Worm (Caenorhabditis elegans) whole organism, late embryonic: ENCODE measurements around the gene R07E5.7.

Experiments used
- C08G9.2 ChIP-seq: sonication (generic microtip); optimal IDR thresholded peaks from 2 replicates; lab custom pipeline; 2016; ENCODE audit warnings: mild to moderate bottlenecking, missing genetic modification characterization, moderate library complexity, missing compliant biosample characterization
- C38D4.7 ChIP-seq: fragments of 200-800 bp; sonication (Bioruptor generic); optimal IDR thresholded peaks from 2 replicates; lab custom pipeline; 2018; ENCODE audit warnings: mild to moderate bottlenecking, missing genetic modification characterization, moderate library complexity, missing compliant biosample characterization
- K02D7.2 ChIP-seq: sonication (generic microtip); optimal IDR thresholded peaks from 2 replicates; lab custom pipeline; 2017; ENCODE audit warnings: mild to moderate bottlenecking, missing genetic modification characterization, missing compliant biosample characterization
- T23F11.4 ChIP-seq: fragments of 200-800 bp; sonication (Bioruptor generic); optimal IDR thresholded peaks from 2 replicates; lab custom pipeline; 2018; ENCODE audit warnings: mild to moderate bottlenecking, missing genetic modification characterization, missing compliant biosample characterization
- Y22D7AL.16 ChIP-seq: sonication (generic microtip); optimal IDR thresholded peaks from 2 replicates; lab custom pipeline; 2016; ENCODE audit warnings: missing genetic modification characterization, missing compliant biosample characterization
- ceh-14 ChIP-seq: sonication (generic microtip); optimal IDR thresholded peaks from 2 replicates; lab custom pipeline; 2016; ENCODE audit warnings: missing genotype, missing genetic modification characterization, missing compliant biosample characterization
- ceh-19 ChIP-seq: fragments of 200-800 bp; sonication (Bioruptor generic); optimal IDR thresholded peaks from 2 replicates; lab custom pipeline; 2018; ENCODE audit warnings: mild to moderate bottlenecking, missing genetic modification characterization, missing compliant biosample characterization
- ceh-2 ChIP-seq: sonication (generic microtip); optimal IDR thresholded peaks from 2 replicates; lab custom pipeline; 2016; ENCODE audit warnings: missing genotype, missing genetic modification characterization, missing compliant biosample characterization
- ceh-24 ChIP-seq: sonication (generic microtip); optimal IDR thresholded peaks from 2 replicates; lab custom pipeline; 2016; ENCODE audit warnings: mild to moderate bottlenecking, missing genetic modification characterization, missing compliant biosample characterization
- ceh-30 ChIP-seq: fragments of 150-350 bp; optimal IDR thresholded peaks from 2 replicates; lab custom pipeline; 2014; ENCODE audit warnings: missing biosample characterization, missing genetic modification characterization
- ceh-34 ChIP-seq: sonication (generic microtip); optimal IDR thresholded peaks from 2 replicates; lab custom pipeline; 2016; ENCODE audit warnings: mild to moderate bottlenecking, missing genetic modification characterization, missing compliant biosample characterization
- ceh-45 ChIP-seq: fragments of 200-800 bp; sonication (Bioruptor generic); IDR thresholded peaks from 2 replicates; pipeline ENCODE4 v1.3.6; 2022; ENCODE audit warnings: missing genetic modification reagents, missing genetic modification characterization, missing compliant biosample characterization
- ceh-6 ChIP-seq: fragments of 200-800 bp; sonication (Bioruptor generic); optimal IDR thresholded peaks from 2 replicates; lab custom pipeline; 2018; ENCODE audit warnings: mild to moderate bottlenecking, missing genetic modification characterization, missing compliant biosample characterization
- che-1 ChIP-seq: sonication (generic microtip); optimal IDR thresholded peaks from 2 replicates; lab custom pipeline; 2016; ENCODE audit warnings: mild to moderate bottlenecking, missing genetic modification characterization, missing compliant biosample characterization
- dmd-4 ChIP-seq: sonication (generic microtip); optimal IDR thresholded peaks from 2 replicates; lab custom pipeline; 2016; ENCODE audit warnings: borderline replicate concordance, missing genetic modification characterization, missing compliant biosample characterization
- elt-2 ChIP-seq: sonication (generic microtip); optimal IDR thresholded peaks from 2 replicates; lab custom pipeline; 2016; ENCODE audit warnings: missing genetic modification reagents, missing genetic modification characterization, missing compliant biosample characterization
- fax-1 ChIP-seq: sonication (generic microtip); optimal IDR thresholded peaks from 2 replicates; lab custom pipeline; 2016; ENCODE audit warnings: missing genotype, missing genetic modification characterization, missing compliant biosample characterization
- fkh-6 ChIP-seq: sonication (generic microtip); optimal IDR thresholded peaks from 2 replicates; lab custom pipeline; 2016; ENCODE audit warnings: missing genetic modification characterization, missing compliant biosample characterization
- hlh-15 ChIP-seq: sonication (generic microtip); optimal IDR thresholded peaks from 2 replicates; lab custom pipeline; 2016; ENCODE audit warnings: missing genetic modification characterization, missing compliant biosample characterization
- hlh-30 ChIP-seq: sonication (generic microtip); optimal IDR thresholded peaks from 2 replicates; lab custom pipeline; 2017; ENCODE audit warnings: antibody characterized with exemption, missing genetic modification characterization, missing compliant biosample characterization; ENCODE audit not compliant: insufficient read depth
- hlh-6 ChIP-seq: sonication (generic microtip); optimal IDR thresholded peaks from 2 replicates; lab custom pipeline; 2016; ENCODE audit warnings: missing genotype, missing genetic modification characterization, missing compliant biosample characterization
- lin-11 ChIP-seq: fragments of 200-800 bp; sonication (Bioruptor generic); optimal IDR thresholded peaks from 2 replicates; lab custom pipeline; 2018; ENCODE audit warnings: mild to moderate bottlenecking, missing genetic modification characterization, missing compliant biosample characterization
- madf-2 ChIP-seq: sonication (generic microtip); optimal IDR thresholded peaks from 2 replicates; lab custom pipeline; 2017; ENCODE audit warnings: missing genetic modification characterization, missing compliant biosample characterization
- nhr-232 ChIP-seq: sonication (generic microtip); optimal IDR thresholded peaks from 2 replicates; lab custom pipeline; 2016; ENCODE audit warnings: missing genetic modification characterization, missing compliant biosample characterization
- npax-4 ChIP-seq: sonication (generic microtip); optimal IDR thresholded peaks from 2 replicates; lab custom pipeline; 2016; ENCODE audit warnings: missing genetic modification characterization, missing compliant biosample characterization
- pat-9 ChIP-seq: fragments of 200-800 bp; sonication (Bioruptor generic); optimal IDR thresholded peaks from 2 replicates; lab custom pipeline; 2018; ENCODE audit warnings: mild to moderate bottlenecking, missing genetic modification characterization, moderate library complexity, missing compliant biosample characterization
- pha-2 ChIP-seq: sonication (generic microtip); optimal IDR thresholded peaks from 2 replicates; lab custom pipeline; 2017; ENCODE audit warnings: mild to moderate bottlenecking, missing genetic modification characterization, missing compliant biosample characterization
- ref-2 ChIP-seq: sonication (generic microtip); optimal IDR thresholded peaks from 2 replicates; lab custom pipeline; 2016; ENCODE audit warnings: missing genetic modification characterization, missing compliant biosample characterization
- sdc-2 ChIP-seq: sonication (generic microtip); optimal IDR thresholded peaks from 2 replicates; lab custom pipeline; 2016; ENCODE audit warnings: missing genotype, missing genetic modification characterization, missing compliant biosample characterization
- sox-2 ChIP-seq: fragments of 200-800 bp; sonication (Bioruptor generic); IDR thresholded peaks from 2 replicates; pipeline ENCODE4 v1.3.6; 2022; ENCODE audit warnings: missing genetic modification reagents, missing genetic modification characterization, missing compliant biosample characterization
- sox-4 ChIP-seq: sonication (generic microtip); optimal IDR thresholded peaks from 2 replicates; lab custom pipeline; 2017; ENCODE audit warnings: mild to moderate bottlenecking, missing genetic modification characterization, inconsistent platforms, missing compliant biosample characterization
- syd-9 ChIP-seq: sonication (generic microtip); optimal IDR thresholded peaks from 2 replicates; lab custom pipeline; 2016; ENCODE audit warnings: mild to moderate bottlenecking, missing genetic modification characterization, moderate library complexity, missing compliant biosample characterization
- tbx-2 ChIP-seq: sonication (generic microtip); optimal IDR thresholded peaks from 2 replicates; lab custom pipeline; 2016; ENCODE audit warnings: missing genetic modification characterization, missing compliant biosample characterization
- tbx-7 ChIP-seq: sonication (generic microtip); optimal IDR thresholded peaks from 2 replicates; lab custom pipeline; 2016; ENCODE audit warnings: missing genotype, missing genetic modification characterization, missing compliant biosample characterization
- ttx-3 ChIP-seq: sonication (generic microtip); optimal IDR thresholded peaks from 2 replicates; lab custom pipeline; 2016; ENCODE audit warnings: missing genetic modification reagents, missing genetic modification characterization, missing compliant biosample characterization
- unc-3 ChIP-seq, 2 experiments: fragments of 200-800 bp in 1 of 2; sonication (Bioruptor generic) in 1 of 2; sonication (generic microtip) in 1 of 2; conservative IDR thresholded peaks in 1 of 2; optimal IDR thresholded peaks in 1 of 2; 2 replicates each; pipeline versions ENCODE4 v1.3.6 to Lab custom; 2016 to 2022; ENCODE audit warnings: missing compliant biosample characterization in 2 of 2, missing genetic modification characterization in 2 of 2, missing genetic modification reagents in 1 of 2
- unc-86 ChIP-seq: sonication (generic microtip); optimal IDR thresholded peaks from 2 replicates; lab custom pipeline; 2016; ENCODE audit warnings: missing genetic modification characterization, missing compliant biosample characterization
- zip-5 ChIP-seq: sonication (generic microtip); optimal IDR thresholded peaks from 2 replicates; lab custom pipeline; 2016; ENCODE audit warnings: missing genetic modification characterization, missing compliant biosample characterization
- ztf-16 ChIP-seq: sonication (generic microtip); optimal IDR thresholded peaks from 2 replicates; lab custom pipeline; 2017; ENCODE audit warnings: missing genetic modification characterization, missing compliant biosample characterization

The R07E5.7 gene

ce11 chrIII:4428797-4429196 is 9.8 kb upstream of the R07E5.7 start:
- TF ChIP-seq tbx-7 (no peak), Y22D7AL.16 (tag; lab: Kevin White, UChicago) (peak; percentile 14), C08G9.2 (peak; percentile 10), npax-4 (tag; lab: Kevin White, UChicago) (no peak), sox-4 (peak; percentile 8), T23F11.4 (GFP tag; lab: Kevin White, UChicago) (peak; percentile 56), hlh-30 (tag; lab: Kevin White, UChicago) (no peak), K02D7.2 (no peak), C38D4.7 (GFP tag; lab: Kevin White, UChicago) (peak; percentile 15), unc-3 (GFP tag; conservative IDR thresholded peaks at IDR 0.05; lab: Robert Waterston, UW) (peak; percentile 40; the same call in 1 of the 2 replicates), unc-3 (tag; optimal IDR thresholded peaks at IDR 0.05; lab: Kevin White, UChicago) (no peak), ceh-30 (no peak), ceh-45 (GFP tag; lab: Robert Waterston, UW) (0 out of 2 replicates have a peak, but pooled peaks have one; percentile 42)

- TF ChIP-seq sox-4: peak; percentile 59
- TF ChIP-seq ceh-24 (tag; lab: Kevin White, UChicago): peak; percentile 40
- peak; percentile 40 for TF ChIP-seq zip-5 (tag; lab: Kevin White, UChicago)
- peak; percentile 54 for TF ChIP-seq ttx-3 (tag; lab: Kevin White, UChicago)
- peak; percentile 58 for TF ChIP-seq K02D7.2
- TF ChIP-seq tbx-2 (tag; lab: Kevin White, UChicago): peak; percentile 7
- TF ChIP-seq pat-9 (tag; lab: Kevin White, UChicago): peak; percentile 66
- peak; percentile 57 for TF ChIP-seq elt-2
- TF ChIP-seq pha-2 (tag; lab: Kevin White, UChicago): peak; percentile 64
- TF ChIP-seq ztf-16 (tag; lab: Kevin White, UChicago): peak; percentile 17
- peak; percentile 44 for TF ChIP-seq ref-2 (tag; lab: Kevin White, UChicago)
- TF ChIP-seq hlh-6 (tag; lab: Kevin White, UChicago): peak; percentile 67
- TF ChIP-seq che-1 (tag; lab: Kevin White, UChicago): peak; percentile 73
- TF ChIP-seq dmd-4 (tag; lab: Kevin White, UChicago): peak; percentile 24
- peak; percentile 40 for TF ChIP-seq sdc-2 (tag; lab: Kevin White, UChicago)
- peak; percentile 53 for TF ChIP-seq nhr-232
- peak; percentile 24 for TF ChIP-seq C08G9.2
- peak; percentile 70 for TF ChIP-seq C38D4.7 (GFP tag; lab: Kevin White, UChicago)
- TF ChIP-seq fax-1: peak; percentile 5
- peak; percentile 43 for TF ChIP-seq ceh-14 (tag; lab: Kevin White, UChicago)
- TF ChIP-seq unc-86 (tag; lab: Kevin White, UChicago): peak; percentile 49
- TF ChIP-seq Y22D7AL.16 (tag; lab: Kevin White, UChicago): peak; percentile 35
- TF ChIP-seq unc-3 (GFP tag; conservative IDR thresholded peaks at IDR 0.05; lab: Robert Waterston, UW): peak; percentile 80
- peak; percentile 17 for TF ChIP-seq unc-3 (tag; optimal IDR thresholded peaks at IDR 0.05; lab: Kevin White, UChicago)
- TF ChIP-seq ceh-34 (tag; lab: Kevin White, UChicago): peak; percentile 32
- peak; percentile 42 for TF ChIP-seq ceh-6 (GFP tag; lab: Kevin White, UChicago)
- TF ChIP-seq npax-4 (tag; lab: Kevin White, UChicago): peak; percentile 48
- TF ChIP-seq fkh-6: peak; percentile 62
- peak; percentile 33 for TF ChIP-seq madf-2
- TF ChIP-seq lin-11 (tag; lab: Kevin White, UChicago): peak; percentile 14
- peak; percentile 91 for TF ChIP-seq sox-2 (GFP tag; lab: Robert Waterston, UW)
- peak; percentile 22 for TF ChIP-seq syd-9 (tag; lab: Kevin White, UChicago)
- TF ChIP-seq ceh-19: peak; percentile 63
- TF ChIP-seq ceh-2 (tag; lab: Kevin White, UChicago): peak; percentile 63
- TF ChIP-seq ceh-45 (GFP tag; lab: Robert Waterston, UW): peak; percentile 82
- peak; percentile 32 for TF ChIP-seq hlh-15 (tag; lab: Kevin White, UChicago)
Observed at ce11 chrIII:4426711-4427218, 7.8 kb upstream of the R07E5.7 start.
